Worm (Caenorhabditis elegans) whole organism, L4 larva: ENCODE measurements around the gene ssq-1.

Experiments
- F37D6.2 ChIP-seq: sonication (generic microtip); optimal IDR thresholded peaks from 2 replicates; lab custom pipeline; 2016; ENCODE audit warnings: mild to moderate bottlenecking, missing genetic modification characterization, missing compliant biosample characterization
- ama-1 ChIP-seq: fragments of 150-350 bp; optimal IDR thresholded peaks from 2 replicates; lab custom pipeline; 2014; ENCODE audit warnings: inconsistent platforms, mixed read lengths
- fkh-10 ChIP-seq: fragments of 150-350 bp; optimal IDR thresholded peaks from 2 replicates; lab custom pipeline; 2014; ENCODE audit warnings: missing biosample characterization, missing genetic modification reagents, missing genetic modification characterization
- hmg-1.1 ChIP-seq: fragments of 200-800 bp; sonication (Bioruptor generic); IDR thresholded peaks from 2 replicates; pipeline ENCODE4 v1.3.6; 2022; ENCODE audit warnings: missing genetic modification reagents, missing genetic modification characterization, missing compliant biosample characterization
- nhr-10 ChIP-seq: fragments of 150-350 bp; optimal IDR thresholded peaks from 2 replicates; lab custom pipeline; 2014; ENCODE audit warnings: missing biosample characterization, missing genetic modification characterization
- nhr-28 ChIP-seq: fragments of 150-350 bp; optimal IDR thresholded peaks from 2 replicates; lab custom pipeline; 2014; ENCODE audit warnings: missing biosample characterization, missing genetic modification characterization
- nhr-76 ChIP-seq: fragments of 150-350 bp; optimal IDR thresholded peaks from 2 replicates; lab custom pipeline; 2014; ENCODE audit warnings: missing biosample characterization, missing genetic modification characterization
- pqm-1 ChIP-seq: sonication (generic microtip); optimal IDR thresholded peaks from 2 replicates; lab custom pipeline; 2017; ENCODE audit warnings: missing biosample characterization, missing genetic modification characterization
- snpc-4 ChIP-seq: fragments of 150-350 bp; optimal IDR thresholded peaks from 2 replicates; lab custom pipeline; 2014; ENCODE audit warnings: missing biosample characterization, missing genetic modification characterization
- tag-97 ChIP-seq: fragments of 200-800 bp; sonication (Bioruptor generic); IDR thresholded peaks from 2 replicates; pipeline ENCODE4 v1.3.6; 2022; ENCODE audit warnings: missing genetic modification characterization, missing compliant biosample characterization

ce11 chrIV:9836317-9836716, 16.0 kb upstream of the ssq-1 start, which contains the start of gene msp-81:
- TF ChIP-seq pqm-1 (tag; lab: Kevin White, UChicago) (no peak), nhr-76 (no peak), ama-1 (lab: Kevin White, UChicago) (no peak), tag-97 (GFP tag; lab: Robert Waterston, UW) (no peak), nhr-28 (tag; lab: Kevin White, UChicago) (no peak), nhr-10 (no peak), hmg-1.1 (GFP tag; lab: Robert Waterston, UW) (no peak), F37D6.2 (tag; lab: Kevin White, UChicago) (no peak), snpc-4 (tag; lab: Kevin White, UChicago) (no peak), fkh-10 (GFP tag; lab: Kevin White, UChicago) (no peak)
